Worm (Caenorhabditis elegans): ENCODE measurements around the gene pals-28.
A peak's percentile ranks its signal among the peaks of the same experiment; 100 is the strongest.

The pals-28 gene

DNA sequence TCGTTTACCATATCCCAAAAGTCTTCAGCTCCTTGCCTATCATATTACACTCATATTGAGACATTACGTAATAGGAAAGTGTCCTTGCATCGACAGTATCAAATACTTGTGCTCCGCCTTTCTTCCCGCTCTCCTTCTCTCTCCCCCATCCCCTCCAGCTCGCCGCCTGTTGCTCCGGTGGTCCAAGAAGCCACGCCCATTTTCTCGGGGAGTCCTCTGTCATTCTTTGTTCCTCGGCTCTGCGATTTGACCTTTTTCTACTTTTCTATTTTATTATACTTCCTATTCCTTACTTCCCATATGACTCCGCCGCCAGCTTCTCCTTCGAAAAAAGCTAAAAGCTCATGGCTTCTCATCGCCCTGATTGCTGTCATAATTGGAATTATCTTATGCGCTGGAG lies 28.2 kb upstream of the pals-28 start, which contains the start of gene mnp-1:
mnp-1 (plus strand) TSS at position 211 of the 400 bp plus-strand sequence.
- TF ChIP-seq sdz-38 (tag; optimal IDR thresholded peaks at IDR 0.05) (no peak), him-1 (tag; optimal IDR thresholded peaks at IDR 0.05) (no peak), ceh-91 (GFP tag; IDR thresholded peaks at IDR 0.05) (no peak)

DNA sequence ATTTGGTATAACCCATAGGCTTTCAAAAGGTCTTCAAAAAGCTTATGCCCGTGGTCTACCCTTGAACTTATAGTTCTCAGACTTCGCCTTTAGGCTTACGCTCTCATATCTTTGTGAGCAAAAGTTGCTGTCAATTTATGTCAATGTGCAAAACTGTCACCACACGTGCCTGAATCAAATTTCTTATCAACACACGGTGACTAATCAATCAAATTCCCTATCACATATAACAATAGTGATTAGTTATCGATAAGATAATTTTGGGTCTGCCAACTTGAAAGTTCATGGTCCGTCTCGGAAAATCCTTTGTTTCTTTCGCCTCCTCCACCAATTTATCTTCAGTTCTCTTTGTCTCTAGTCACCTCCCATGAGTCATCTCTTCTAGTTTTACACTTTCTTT lies 27.1 kb upstream of the pals-28 start:
- TF ChIP-seq aptf-3 (GFP tag; IDR thresholded peaks at IDR 0.05) (no peak), nhr-80 (tag; optimal IDR thresholded peaks at IDR 0.05) (peak; percentile 34), Y95B8A.8 (GFP tag; IDR thresholded peaks at IDR 0.05) (no peak)

- TF ChIP-seq madf-10 (tag; optimal IDR thresholded peaks at IDR 0.05), result no peak
- TF ChIP-seq T07F8.4 (tag; optimal IDR thresholded peaks at IDR 0.05), result no peak
- no peak for TF ChIP-seq K11D2.4 (GFP tag; IDR thresholded peaks at IDR 0.05)
- no peak for TF ChIP-seq hlh-12 (tag; optimal IDR thresholded peaks at IDR 0.05)
- no peak for TF ChIP-seq madf-3 (GFP tag; IDR thresholded peaks at IDR 0.05)
- no peak for TF ChIP-seq ets-4 (GFP tag; optimal IDR thresholded peaks at IDR 0.05)
- TF ChIP-seq mel-28 (tag; optimal IDR thresholded peaks at IDR 0.05; ENCODE audit: borderline replicate concordance), result no peak
- TF ChIP-seq dpff-1 (tag; optimal IDR thresholded peaks at IDR 0.05), result no peak
- no peak for TF ChIP-seq nhr-27 (tag; optimal IDR thresholded peaks at IDR 0.05)
- no peak for TF ChIP-seq Y53G8AR.9 (GFP tag; conservative IDR thresholded peaks at IDR 0.05)
- TF ChIP-seq attf-3 (GFP tag; conservative IDR thresholded peaks at IDR 0.05), result no peak
- TF ChIP-seq ceh-58 (GFP tag; IDR thresholded peaks at IDR 0.05), result no peak
- TF ChIP-seq F57C9.4 (tag; optimal IDR thresholded peaks at IDR 0.05), result no peak
- TF ChIP-seq nhr-120 (GFP tag; IDR thresholded peaks at IDR 0.05), result no peak
- TF ChIP-seq egl-44 (GFP tag; IDR thresholded peaks at IDR 0.05), result no peak
- no peak for TF ChIP-seq efl-1 (GFP tag; optimal IDR thresholded peaks at IDR 0.05)
- TF ChIP-seq nfyb-1 (GFP tag; IDR thresholded peaks at IDR 0.05), result no peak
- no peak for TF ChIP-seq let-607 (tag; optimal IDR thresholded peaks at IDR 0.05)
- no peak for TF ChIP-seq egrh-3 (GFP tag; IDR thresholded peaks at IDR 0.05)
- TF ChIP-seq dpl-1 (GFP tag; optimal IDR thresholded peaks at IDR 0.05), result no peak
Measured at ce11 chrIII:4358345-4358744, 26.2 kb upstream of the pals-28 start.

ce11 chrIII:4359208-4359607 lies 25.4 kb upstream of the pals-28 start:
- no peak for TF ChIP-seq ztf-3 (GFP tag; optimal IDR thresholded peaks at IDR 0.05)
- TF ChIP-seq T26A5.8 (tag; optimal IDR thresholded peaks at IDR 0.05), result no peak
- no peak for TF ChIP-seq egrh-3 (GFP tag; IDR thresholded peaks at IDR 0.05)
- TF ChIP-seq lin-35 (GFP tag; optimal IDR thresholded peaks at IDR 0.05), result no peak
- no peak for TF ChIP-seq snpc-1.1 (tag; optimal IDR thresholded peaks at IDR 0.05; ENCODE audit: insufficient read depth)
- TF ChIP-seq aptf-2 (GFP tag; conservative IDR thresholded peaks at IDR 0.05), result no peak
- no peak for TF ChIP-seq nhr-80 (tag; optimal IDR thresholded peaks at IDR 0.05)
- no peak for TF ChIP-seq efl-1 (GFP tag; optimal IDR thresholded peaks at IDR 0.05)
- no peak for TF ChIP-seq F33H1.4 (GFP tag; IDR thresholded peaks at IDR 0.05)
- TF ChIP-seq madf-8 (GFP tag; conservative IDR thresholded peaks at IDR 0.05), result no peak
- no peak for TF ChIP-seq nfya-1 (tag; optimal IDR thresholded peaks at IDR 0.05; ENCODE audit: borderline replicate concordance, insufficient read depth)
- no peak for TF ChIP-seq F57C9.4 (tag; optimal IDR thresholded peaks at IDR 0.05)
- TF ChIP-seq B0336.3 (GFP tag; IDR thresholded peaks at IDR 0.05), result no peak
- no peak for TF ChIP-seq unc-62 (GFP tag; optimal IDR thresholded peaks at IDR 0.05)
